Worm (Caenorhabditis elegans) whole organism, L4 larva: ENCODE results near the gene asp-12.

Experiments used
- F26F4.8 ChIP-seq: fragments of 200-800 bp; sonication (Bioruptor generic); conservative IDR thresholded peaks from 2 replicates; pipeline ENCODE4 v1.3.6; 2022; ENCODE audit warnings: missing genetic modification characterization, missing compliant biosample characterization
- ZK546.5 ChIP-seq, 2 experiments: sonication (generic microtip); optimal IDR thresholded peaks; 2 replicates each; lab custom pipeline; 2017; ENCODE audit warnings: missing biosample characterization in 2 of 2, missing genetic modification characterization in 2 of 2
- aha-1 ChIP-seq: fragments of 150-350 bp; peaks from one replicate; lab custom pipeline; 2014; ENCODE audit warnings: missing biosample characterization, missing genetic modification characterization
- ama-1 ChIP-seq: fragments of 150-350 bp; optimal IDR thresholded peaks from 2 replicates; lab custom pipeline; 2014; ENCODE audit warnings: inconsistent platforms, mixed read lengths
- arid-1 ChIP-seq: fragments of 200-800 bp; sonication (Bioruptor generic); conservative IDR thresholded peaks from 2 replicates; pipeline ENCODE4 v1.3.6; 2022; ENCODE audit warnings: missing genetic modification reagents, missing genetic modification characterization, missing compliant biosample characterization
- attf-4 ChIP-seq: sonication (generic microtip); optimal IDR thresholded peaks from 3 replicates; lab custom pipeline; 2017; ENCODE audit warnings: missing biosample characterization, missing genetic modification characterization
- ceh-44 ChIP-seq: fragments of 200-800 bp; sonication (Bioruptor generic); IDR thresholded peaks from 2 replicates; pipeline ENCODE4 v1.3.6; 2022; ENCODE audit warnings: missing genetic modification reagents, missing genetic modification characterization, missing compliant biosample characterization
- ceh-82 ChIP-seq: sonication (generic microtip); optimal IDR thresholded peaks from 2 replicates; lab custom pipeline; 2017; ENCODE audit warnings: missing biosample characterization, missing genetic modification characterization
- ctbp-1 ChIP-seq: fragments of 200-800 bp; sonication (Bioruptor generic); IDR thresholded peaks from 2 replicates; pipeline ENCODE4 v1.3.6; 2022; ENCODE audit warnings: missing genetic modification reagents, missing genetic modification characterization, missing compliant biosample characterization
- daf-19 ChIP-seq: fragments of 200-800 bp; sonication (Bioruptor generic); conservative IDR thresholded peaks from 2 replicates; pipeline ENCODE4 v1.3.6; 2022; ENCODE audit warnings: missing genetic modification characterization, missing compliant biosample characterization
- dmd-6 ChIP-seq: fragments of 200-800 bp; sonication (Bioruptor generic); IDR thresholded peaks from 2 replicates; pipeline ENCODE4 v1.3.6; 2022; ENCODE audit warnings: missing genetic modification reagents, missing genetic modification characterization, missing compliant biosample characterization
- dmd-8 ChIP-seq: fragments of 200-800 bp; sonication (Bioruptor generic); IDR thresholded peaks from 2 replicates; pipeline ENCODE4 v1.3.6; 2022; ENCODE audit warnings: missing genetic modification characterization, missing compliant biosample characterization
- duxl-1 ChIP-seq: sonication (generic microtip); optimal IDR thresholded peaks from 2 replicates; lab custom pipeline; 2016; ENCODE audit warnings: mild to moderate bottlenecking, missing genetic modification characterization, moderate library complexity, missing compliant biosample characterization; ENCODE audit not compliant: poor library complexity
- dve-1 ChIP-seq: sonication (generic microtip); optimal IDR thresholded peaks from 2 replicates; lab custom pipeline; 2017; ENCODE audit warnings: antibody characterized with exemption, mild to moderate bottlenecking, missing genetic modification characterization, missing compliant biosample characterization; ENCODE audit not compliant: insufficient read depth
- egl-27 ChIP-seq: sonication (generic microtip); optimal IDR thresholded peaks from 3 replicates; lab custom pipeline; 2017; ENCODE audit warnings: missing biosample characterization, missing genetic modification reagents, missing genetic modification characterization
- gei-8 ChIP-seq: fragments of 200-800 bp; sonication (Bioruptor generic); optimal IDR thresholded peaks from 2 replicates; lab custom pipeline; 2018; ENCODE audit warnings: mild to moderate bottlenecking, missing genetic modification characterization, missing compliant biosample characterization
- hlh-11 ChIP-seq: fragments of 200-800 bp; sonication (Bioruptor generic); optimal IDR thresholded peaks from 2 replicates; lab custom pipeline; 2018; ENCODE audit warnings: mild to moderate bottlenecking, missing genetic modification characterization, missing compliant biosample characterization
- hlh-30 ChIP-seq: sonication (generic microtip); optimal IDR thresholded peaks from 2 replicates; lab custom pipeline; 2017; ENCODE audit warnings: antibody characterized with exemption, mild to moderate bottlenecking, missing genetic modification characterization, missing compliant biosample characterization; ENCODE audit not compliant: insufficient read depth
- hmg-1.1 ChIP-seq: fragments of 200-800 bp; sonication (Bioruptor generic); IDR thresholded peaks from 2 replicates; pipeline ENCODE4 v1.3.6; 2022; ENCODE audit warnings: missing genetic modification reagents, missing genetic modification characterization, missing compliant biosample characterization
- lim-7 ChIP-seq: fragments of 200-800 bp; sonication (Bioruptor generic); IDR thresholded peaks from 2 replicates; pipeline ENCODE4 v1.3.6; 2022; ENCODE audit warnings: missing genetic modification characterization, missing compliant biosample characterization
- lin-1 ChIP-seq: fragments of 200-800 bp; sonication (Bioruptor generic); IDR thresholded peaks from 2 replicates; pipeline ENCODE4 v1.3.6; 2022; ENCODE audit warnings: missing genetic modification reagents, missing genetic modification characterization, missing compliant biosample characterization
- lin-13 ChIP-seq: fragments of 150-350 bp; optimal IDR thresholded peaks from 2 replicates; lab custom pipeline; 2014; ENCODE audit warnings: missing biosample characterization, missing genetic modification reagents, missing genetic modification characterization
- lin-38 ChIP-seq: fragments of 200-800 bp; sonication (Bioruptor generic); IDR thresholded peaks from 2 replicates; pipeline ENCODE4 v1.3.6; 2022; ENCODE audit warnings: missing genetic modification reagents, missing genetic modification characterization, missing compliant biosample characterization
- lsy-2 ChIP-seq, 2 experiments: fragments of 150-350 bp in 1 of 2; sonication (generic microtip) in 1 of 2; optimal IDR thresholded peaks; 2 replicates each; lab custom pipeline; 2014 to 2017; ENCODE audit warnings: missing biosample characterization in 2 of 2, missing genetic modification characterization in 2 of 2
- madf-5 ChIP-seq, 2 experiments: fragments of 200-800 bp; sonication (Bioruptor generic); IDR thresholded peaks; 2 replicates each; pipeline ENCODE4 v1.3.6; 2022; ENCODE audit warnings: missing compliant biosample characterization in 2 of 2, missing genetic modification characterization in 2 of 2
- mdl-1 ChIP-seq, 2 experiments: fragments of 150-350 bp in 1 of 2; sonication (generic microtip) in 1 of 2; optimal IDR thresholded peaks; 2 replicates each; lab custom pipeline; 2014 to 2017; ENCODE audit warnings: missing biosample characterization in 2 of 2, missing genetic modification characterization in 2 of 2
- mdt-29 ChIP-seq: fragments of 200-800 bp; sonication (Bioruptor generic); IDR thresholded peaks from 2 replicates; pipeline ENCODE4 v1.3.6; 2022; ENCODE audit warnings: missing genetic modification reagents, missing genetic modification characterization, missing compliant biosample characterization
- mep-1 ChIP-seq: fragments of 150-350 bp; sonication (generic microtip); optimal IDR thresholded peaks from 3 replicates; lab custom pipeline; 2014; ENCODE audit warnings: missing biosample characterization, missing genetic modification characterization
- mes-2 ChIP-seq: sonication (generic microtip); optimal IDR thresholded peaks from 2 replicates; lab custom pipeline; 2016; ENCODE audit warnings: missing genotype, mild to moderate bottlenecking, missing genetic modification characterization, missing compliant biosample characterization; ENCODE audit not compliant: poor library complexity, severe bottlenecking
- mxl-3 ChIP-seq: fragments of 200-800 bp; sonication (Bioruptor generic); optimal IDR thresholded peaks from 2 replicates; lab custom pipeline; 2018; ENCODE audit warnings: mild to moderate bottlenecking, missing genetic modification characterization, missing compliant biosample characterization
- nhr-111 ChIP-seq: fragments of 200-800 bp; sonication (Bioruptor generic); optimal IDR thresholded peaks from 2 replicates; lab custom pipeline; 2018; ENCODE audit warnings: mild to moderate bottlenecking, missing genetic modification characterization, missing compliant biosample characterization
- nhr-237 ChIP-seq: sonication (generic microtip); optimal IDR thresholded peaks from 2 replicates; lab custom pipeline; 2017; ENCODE audit warnings: missing biosample characterization, missing genetic modification characterization
- nhr-48 ChIP-seq: sonication (generic microtip); optimal IDR thresholded peaks from 2 replicates; lab custom pipeline; 2016; ENCODE audit warnings: mild to moderate bottlenecking, missing genetic modification characterization, missing compliant biosample characterization
- nhr-6 ChIP-seq: fragments of 150-350 bp; optimal IDR thresholded peaks from 2 replicates; lab custom pipeline; 2014; ENCODE audit warnings: missing biosample characterization, missing genetic modification characterization
- nhr-77 ChIP-seq: fragments of 150-350 bp; optimal IDR thresholded peaks from 2 replicates; lab custom pipeline; 2014; ENCODE audit warnings: missing biosample characterization, missing genetic modification characterization
- pha-4 ChIP-seq, 2 experiments: fragments of 150-350 bp in 1 of 2; fragments of 200-800 bp in 1 of 2; sonication (Bioruptor generic) in 1 of 2; IDR thresholded peaks in 1 of 2; optimal IDR thresholded peaks in 1 of 2; 2 replicates each; pipeline versions ENCODE4 v1.3.6 to Lab custom; 2014 to 2022; ENCODE audit warnings: missing genetic modification characterization in 2 of 2, missing genetic modification reagents in 2 of 2, missing biosample characterization in 1 of 2, missing compliant biosample characterization in 1 of 2
- php-3 ChIP-seq: fragments of 200-800 bp; sonication (Bioruptor generic); IDR thresholded peaks from 2 replicates; pipeline ENCODE4 v1.3.6; 2022; ENCODE audit warnings: missing genetic modification reagents, missing genetic modification characterization, missing compliant biosample characterization
- pqm-1 ChIP-seq: sonication (generic microtip); optimal IDR thresholded peaks from 2 replicates; lab custom pipeline; 2017; ENCODE audit warnings: missing biosample characterization, missing genetic modification characterization
- vab-7 ChIP-seq: fragments of 200-800 bp; sonication (Bioruptor generic); IDR thresholded peaks from 2 replicates; pipeline ENCODE4 v1.3.6; 2022; ENCODE audit warnings: missing genetic modification reagents, missing genetic modification characterization, missing compliant biosample characterization
- zip-11 ChIP-seq: fragments of 200-800 bp; sonication (Bioruptor generic); IDR thresholded peaks from 2 replicates; pipeline ENCODE4 v1.3.6; 2022; ENCODE audit warnings: missing genetic modification characterization, missing compliant biosample characterization

Gene asp-12

DNA sequence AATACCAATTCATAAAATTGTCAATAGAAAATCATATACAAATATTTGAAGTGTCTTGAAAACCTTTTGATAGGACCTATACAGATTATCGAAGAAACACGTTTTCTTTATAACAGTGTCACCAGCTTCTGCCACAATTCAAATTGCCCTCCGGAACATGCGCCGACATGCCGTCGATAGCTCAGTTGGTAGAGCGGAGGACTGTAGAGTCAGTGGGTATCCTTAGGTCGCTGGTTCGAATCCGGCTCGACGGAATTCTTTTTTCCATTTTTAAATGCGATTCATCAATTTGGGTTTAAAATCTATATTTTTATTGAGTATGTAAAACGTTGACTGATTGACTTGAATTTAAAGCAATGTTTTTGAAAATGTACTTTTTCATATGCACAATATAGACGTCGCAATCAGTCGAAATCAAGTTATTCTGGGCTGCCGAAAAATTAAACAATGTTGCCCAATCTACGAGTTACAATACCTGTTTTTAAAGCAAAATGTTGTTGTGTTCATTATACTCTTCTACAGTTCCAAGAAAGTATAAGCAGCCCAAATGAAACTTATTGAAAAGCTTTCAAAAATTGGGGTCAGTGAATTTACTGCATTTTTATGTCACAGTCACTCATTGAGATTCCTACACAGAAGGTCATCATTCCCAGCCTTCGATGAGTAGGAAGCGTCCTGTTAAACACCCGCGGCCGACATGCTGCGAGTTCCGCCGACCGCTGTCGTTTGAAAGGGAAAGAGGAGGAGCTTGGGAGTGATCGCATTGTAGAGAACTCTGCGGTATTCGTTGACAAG, 21.5 kb upstream of the asp-12 start (continued):
- TF ChIP-seq zip-11 (GFP tag; lab: Robert Waterston, UW) (no peak), php-3 (GFP tag; lab: Robert Waterston, UW) (peak; percentile 61), duxl-1 (peak; percentile 80), daf-19 (GFP tag; lab: Robert Waterston, UW) (0 out of 2 replicates have a peak, but pooled peaks have one; percentile 65), vab-7 (GFP tag; lab: Robert Waterston, UW) (0 out of 2 replicates have a peak, but pooled peaks have one; percentile 22), lin-13 (peak; percentile 72), ZK546.5 (tag; optimal IDR thresholded peaks at IDR 0.05; lab: Kevin White, UChicago) (no peak), mxl-3 (peak; percentile 5), lin-1 (peak; percentile 51; the same call in 1 of the 2 replicates), dmd-8 (GFP tag; lab: Robert Waterston, UW) (peak; percentile 56; the same call in 1 of the 2 replicates), nhr-237 (no peak), dmd-6 (peak; percentile 41), pha-4 (GFP tag; IDR thresholded peaks at IDR 0.05; lab: Robert Waterston, UW) (peak; percentile 57; the same call in 1 of the 2 replicates), pha-4 (tag; optimal IDR thresholded peaks at IDR 0.05; lab: Kevin White, UChicago) (no peak), pqm-1 (tag; lab: Kevin White, UChicago) (peak; percentile 31), mdt-29 (GFP tag; lab: Robert Waterston, UW) (peak; percentile 9; the same call in 1 of the 2 replicates), lim-7 (GFP tag; lab: Robert Waterston, UW) (0 out of 2 replicates have a peak, but pooled peaks have one; percentile 43), gei-8 (GFP tag; lab: Kevin White, UChicago) (peak; percentile 37), hmg-1.1 (GFP tag; lab: Robert Waterston, UW) (0 out of 2 replicates have a peak, but pooled peaks have one; percentile 20), arid-1 (GFP tag; lab: Robert Waterston, UW) (peak; percentile 36; the same call in 1 of the 2 replicates), mep-1 (peak; percentile 84), ceh-82 (no peak), aha-1 (tag; lab: Kevin White, UChicago) (peak; percentile 93), egl-27 (tag; lab: Kevin White, UChicago) (no peak), ctbp-1 (GFP tag; lab: Robert Waterston, UW) (no peak), nhr-48 (tag; lab: Kevin White, UChicago) (peak; percentile 73), ama-1 (lab: Kevin White, UChicago) (peak; percentile 97), attf-4 (tag; lab: Kevin White, UChicago) (no peak), hlh-11 (tag; lab: Kevin White, UChicago) (peak; percentile 79), nhr-111 (GFP tag; lab: Kevin White, UChicago) (peak; percentile 54), mes-2 (tag; lab: Kevin White, UChicago) (peak; percentile 87), nhr-6 (tag; lab: Kevin White, UChicago) (peak; percentile 54), lin-38 (GFP tag; lab: Robert Waterston, UW) (peak; percentile 57), hlh-30 (tag; lab: Kevin White, UChicago) (peak; percentile 48), dve-1 (peak; percentile 80), F26F4.8 (0 out of 2 replicates have a peak, but pooled peaks have one; percentile 33), lsy-2 (tag; optimal IDR thresholded peaks at IDR 0.05; lab: Kevin White, UChicago) (peak in 1 of 2 experiments; percentile 65)

DNA sequence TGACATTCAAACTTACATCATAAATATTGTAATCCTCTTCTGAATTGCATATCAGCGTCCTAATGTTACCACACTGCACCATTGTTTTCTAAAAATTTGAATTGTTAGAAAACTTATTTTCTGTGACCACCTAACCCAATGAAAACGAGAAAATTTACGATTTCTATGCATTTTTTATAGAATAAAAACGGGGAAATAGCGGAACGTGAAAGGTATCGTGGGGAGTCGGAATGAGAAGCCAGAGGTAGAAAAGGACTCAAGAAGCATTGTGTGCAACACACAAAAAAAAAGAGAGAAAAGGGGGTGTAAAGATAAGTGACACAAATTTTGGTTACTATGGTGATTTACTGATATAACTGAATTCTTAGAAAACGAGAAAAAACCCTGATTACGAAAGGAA, 18.8 kb upstream of the asp-12 start, which contains the start of gene C16D9.6:
Gene C16D9.6 (minus strand): TSS at position 101 of the 400 bp plus-strand sequence.
- TF ChIP-seq hlh-30 (tag; lab: Kevin White, UChicago): no peak
- no peak for TF ChIP-seq attf-4 (tag; lab: Kevin White, UChicago)
- no peak for TF ChIP-seq mdl-1 (tag; optimal IDR thresholded peaks at IDR 0.05; lab: Kevin White, UChicago)
- TF ChIP-seq madf-5 (GFP tag; IDR thresholded peaks at IDR 0.05; lab: Robert Waterston, UW): no peak
- TF ChIP-seq ama-1 (lab: Kevin White, UChicago): no peak
- TF ChIP-seq ceh-44: no peak
- no peak for TF ChIP-seq mep-1
- TF ChIP-seq nhr-77 (tag; lab: Kevin White, UChicago): no peak
- TF ChIP-seq, all 104 proteins: peak for 0
